Worm (Caenorhabditis elegans): ENCODE results near the gene D1054.1.

Gene D1054.1

DNA sequence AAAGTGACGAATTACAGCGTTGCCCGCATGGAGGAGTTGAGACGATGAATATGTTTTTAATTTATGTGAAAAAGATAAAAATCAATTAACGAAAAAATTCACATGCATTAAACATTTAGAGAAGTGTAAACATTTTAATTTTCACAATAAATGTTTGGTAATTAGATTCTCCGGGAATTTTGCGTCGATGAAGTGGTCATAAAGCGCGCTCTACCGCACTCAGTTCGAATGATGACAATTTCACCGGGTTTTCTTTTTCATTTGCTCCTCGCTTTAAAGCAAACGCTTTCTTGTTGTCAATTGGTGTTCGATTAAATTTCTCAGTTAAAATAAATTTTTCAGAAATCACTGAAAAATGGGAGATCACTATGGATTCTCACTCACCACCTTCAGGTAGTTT is at the start of gene D1054.1, which contains the start of gene pas-2:
Gene D1054.1, minus strand, starts transcription at position 192 of the 400 bp plus-strand sequence.
Gene pas-2, plus strand, starts transcription at position 343 of the 400 bp plus-strand sequence.
- TF ChIP-seq unc-62 (GFP tag; optimal IDR thresholded peaks at IDR 0.05): no peak

ce11 chrV:10818498-10818897 is 48.5 kb upstream of the D1054.1 start:
- TF ChIP-seq unc-62 (GFP tag; optimal IDR thresholded peaks at IDR 0.05): no peak

DNA sequence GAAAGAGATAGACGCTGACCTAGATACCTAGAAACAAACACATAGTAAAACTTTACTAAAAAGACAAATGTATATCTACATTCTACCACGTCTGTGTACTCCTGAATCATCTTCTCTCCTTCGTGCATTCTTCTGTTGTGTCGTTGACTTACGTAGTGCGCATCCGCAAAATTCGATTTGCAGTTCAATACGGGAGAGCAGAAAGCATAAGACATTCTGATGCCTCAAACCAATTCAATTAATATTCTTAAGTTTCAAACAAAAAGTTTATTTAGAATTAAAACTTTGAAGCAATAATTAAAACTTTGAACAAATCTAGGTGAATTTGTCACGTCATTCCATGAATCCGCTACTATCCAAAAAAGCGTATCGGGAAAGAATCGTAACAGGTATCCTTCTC is 46.8 kb upstream of the D1054.1 start:
- no peak for TF ChIP-seq unc-62 (GFP tag; optimal IDR thresholded peaks at IDR 0.05)

ce11 chrV:10814333-10814732 is 44.3 kb upstream of the D1054.1 start:
- TF ChIP-seq unc-62 (GFP tag; optimal IDR thresholded peaks at IDR 0.05): no peak

ce11 chrV:10813425-10814156 is 43.6 kb upstream of the D1054.1 start, which contains the start of the genes C29A12.1 and lig-1:
TSS of gene C29A12.1 (minus strand) at chrV:10813487.
TSS of gene lig-1 (plus strand) at chrV:10814106.
- no peak for TF ChIP-seq unc-62 (GFP tag; optimal IDR thresholded peaks at IDR 0.05)

DNA sequence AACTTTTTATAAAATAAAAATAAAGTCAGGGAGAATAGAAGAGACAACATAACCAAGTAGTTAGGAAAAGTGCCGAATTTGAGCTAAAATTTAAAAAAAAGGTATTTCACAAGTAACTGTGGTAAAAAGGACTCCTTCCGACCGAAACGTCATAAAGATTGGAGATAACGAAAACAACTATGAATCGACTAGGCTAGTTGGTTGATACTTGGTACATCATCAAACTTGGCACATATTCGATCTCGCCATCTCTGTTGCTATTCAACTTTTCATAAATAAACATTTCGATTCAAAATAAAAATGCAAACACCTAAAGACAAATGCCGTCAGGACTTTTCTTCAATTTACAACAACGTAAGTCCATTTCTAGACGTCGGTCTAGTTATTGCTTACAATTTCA is 41.7 kb upstream of the D1054.1 start, which contains the start of gene C29A12.22:
Gene C29A12.22, plus strand, starts transcription at position 301 of the 400 bp plus-strand sequence.
- TF ChIP-seq unc-62 (GFP tag; optimal IDR thresholded peaks at IDR 0.05): no peak

ce11 chrV:10807862-10808327 is 37.9 kb upstream of the D1054.1 start, which contains the start of gene plrg-1:
TSS of gene plrg-1 (minus strand) at chrV:10807912.
- no peak for TF ChIP-seq unc-62 (GFP tag; optimal IDR thresholded peaks at IDR 0.05)

- TF ChIP-seq unc-62 (GFP tag; optimal IDR thresholded peaks at IDR 0.05): no peak
Observed at ce11 chrV:10805934-10806333, 35.9 kb upstream of the D1054.1 start, which contains the start of gene prp-38. TSS of gene prp-38 (minus strand) at chrV:10806034.

ce11 chrV:10804374-10804773 is 34.4 kb upstream of the D1054.1 start, which contains the start of gene secs-1:
TSS of gene secs-1 (minus strand) at chrV:10804474.
- no peak for TF ChIP-seq unc-62 (GFP tag; optimal IDR thresholded peaks at IDR 0.05)

DNA sequence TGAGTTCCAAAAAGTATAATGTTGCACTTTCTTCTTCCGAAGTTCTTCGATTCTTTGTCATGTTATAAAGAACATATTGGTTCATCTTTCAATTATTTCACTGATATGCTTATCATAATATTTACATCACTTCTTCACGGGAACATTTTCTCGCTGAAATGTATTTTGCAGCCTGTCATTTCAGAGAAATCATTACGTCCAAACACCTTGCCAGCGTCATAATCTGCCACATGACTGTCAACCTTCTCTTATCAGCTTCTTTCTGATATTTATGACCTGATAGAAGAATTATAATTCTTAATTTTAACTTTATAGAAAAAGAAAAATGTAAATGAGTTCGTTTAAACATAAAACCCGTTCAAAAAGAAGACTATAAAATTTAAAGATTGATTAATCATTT is 32.0 kb upstream of the D1054.1 start:
- no peak for TF ChIP-seq unc-62 (GFP tag; optimal IDR thresholded peaks at IDR 0.05)

DNA sequence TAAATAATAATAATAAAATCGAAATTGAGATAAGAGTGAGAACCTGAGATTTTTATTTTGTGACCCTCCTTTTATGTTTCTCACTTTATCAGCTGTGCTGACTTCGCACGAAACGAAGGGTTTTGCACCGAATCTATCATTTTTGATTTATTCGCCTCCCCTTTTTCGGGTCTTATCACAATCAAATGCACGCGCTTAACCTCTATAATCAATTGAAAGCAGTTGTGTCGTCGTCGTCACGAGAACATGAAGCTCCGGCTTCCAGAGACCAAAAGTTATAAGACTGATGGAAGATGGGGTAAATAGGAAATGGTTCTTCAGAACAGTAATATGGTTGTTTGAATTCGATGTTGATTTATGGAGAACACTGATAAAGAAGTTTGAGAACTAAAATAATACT is 31.1 kb upstream of the D1054.1 start, which contains the start of gene D1054.18:
Gene D1054.18, minus strand, starts transcription at position 45 of the 400 bp plus-strand sequence.
- no peak for TF ChIP-seq unc-62 (GFP tag; optimal IDR thresholded peaks at IDR 0.05)

DNA sequence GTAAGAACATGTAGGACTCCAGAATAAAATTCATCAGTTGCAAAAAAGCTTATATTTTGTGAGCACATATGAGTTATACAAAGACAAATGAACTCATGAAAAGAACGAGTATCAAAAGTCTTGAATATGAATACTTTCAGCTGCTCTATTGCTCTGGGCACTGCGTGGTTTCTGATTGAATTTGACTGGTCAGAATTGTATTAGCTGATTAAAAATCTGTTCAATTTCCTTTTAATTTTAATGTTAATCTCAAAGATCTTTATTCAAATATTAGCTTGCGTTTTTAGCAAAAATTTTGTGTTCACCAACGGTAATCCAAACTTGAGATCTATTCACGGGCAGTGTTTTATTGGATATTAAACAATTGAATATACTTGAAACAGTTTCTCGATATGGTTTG is 28.1 kb upstream of the D1054.1 start, which contains the start of gene srh-184:
Gene srh-184, minus strand, starts transcription at position 101 of the 400 bp plus-strand sequence.
- no peak for TF ChIP-seq unc-62 (GFP tag; optimal IDR thresholded peaks at IDR 0.05)

DNA sequence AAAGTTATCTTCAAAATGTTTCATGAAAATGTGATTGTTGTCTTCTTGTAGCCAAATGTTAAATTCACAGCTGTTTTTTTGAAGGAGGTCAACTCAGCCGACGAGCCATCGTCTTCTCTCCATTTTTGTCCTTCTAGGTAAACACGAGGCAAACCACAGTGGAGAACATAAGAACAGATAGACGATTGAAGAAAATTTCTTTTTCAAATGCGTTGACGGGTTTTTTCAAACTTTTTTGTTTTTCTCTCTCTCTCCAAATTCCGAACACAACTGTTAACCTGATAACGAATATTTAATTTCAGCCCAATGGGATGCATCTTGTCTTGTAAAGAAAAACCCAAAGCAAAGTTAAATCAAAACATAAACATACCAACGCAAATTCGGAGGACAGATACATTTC is 25.5 kb upstream of the D1054.1 start, which contains the start of gene D1054.19:
Gene D1054.19, plus strand, starts transcription at position 301 of the 400 bp plus-strand sequence.
- no peak for TF ChIP-seq unc-62 (GFP tag; optimal IDR thresholded peaks at IDR 0.05)

ce11 chrV:10794463-10794862 is 24.4 kb upstream of the D1054.1 start:
- no peak for TF ChIP-seq unc-62 (GFP tag; optimal IDR thresholded peaks at IDR 0.05)

DNA sequence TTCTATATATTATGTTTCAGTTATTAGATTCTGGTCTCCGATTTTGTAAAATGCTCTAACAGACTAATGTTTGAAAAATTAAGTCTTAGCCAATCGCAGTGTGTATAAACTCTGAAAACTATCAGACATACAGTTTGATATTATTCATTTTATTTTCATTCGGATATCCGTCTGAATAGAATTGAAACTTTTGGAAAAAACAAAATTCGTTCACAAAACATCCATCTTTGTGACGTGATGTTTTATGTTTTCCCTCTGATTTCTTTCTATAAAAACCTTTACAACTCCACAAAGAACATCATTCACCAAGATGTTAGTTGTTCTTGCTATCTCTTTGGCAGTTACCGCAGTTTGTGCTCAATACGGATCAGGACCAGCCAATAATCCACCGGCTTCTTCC is 23.5 kb upstream of the D1054.1 start, which contains the start of gene ule-3:
Gene ule-3, plus strand, starts transcription at position 301 of the 400 bp plus-strand sequence.
- TF ChIP-seq unc-62 (GFP tag; optimal IDR thresholded peaks at IDR 0.05): no peak

ce11 chrV:10792775-10793174 is 22.8 kb upstream of the D1054.1 start, which contains the start of gene D1054.10:
TSS of gene D1054.10 (minus strand) at chrV:10792875.
- TF ChIP-seq unc-62 (GFP tag; optimal IDR thresholded peaks at IDR 0.05): no peak

ce11 chrV:10790921-10791320 is 20.9 kb upstream of the D1054.1 start, which contains the start of gene D1054.9:
TSS of gene D1054.9 (minus strand) at chrV:10791057.
- TF ChIP-seq unc-62 (GFP tag; optimal IDR thresholded peaks at IDR 0.05): no peak

Measured in whole organism, dauer.